Worm (Caenorhabditis elegans) whole organism, young adult: ENCODE measurements around the gene pfkb-1.2.

Source experiments
- B0261.1 ChIP-seq: sonication (generic microtip); optimal IDR thresholded peaks from 2 replicates; lab custom pipeline; 2016; ENCODE audit warnings: mild to moderate bottlenecking, missing genetic modification characterization, moderate library complexity, missing compliant biosample characterization
- B0336.3 ChIP-seq: fragments of 200-800 bp; sonication (Bioruptor generic); IDR thresholded peaks from 2 replicates; pipeline ENCODE4 v1.3.6; 2022; ENCODE audit warnings: missing genetic modification characterization, missing compliant biosample characterization
- F22D6.2 ChIP-seq: sonication (generic microtip); optimal IDR thresholded peaks from 2 replicates; lab custom pipeline; 2016; ENCODE audit warnings: mild to moderate bottlenecking, missing genetic modification characterization, missing compliant biosample characterization
- F39B2.1 ChIP-seq: fragments of 200-800 bp; sonication (Bioruptor generic); IDR thresholded peaks from 2 replicates; pipeline ENCODE4 v1.3.6; 2022; ENCODE audit warnings: missing genetic modification reagents, missing genetic modification characterization, missing compliant biosample characterization
- K12H6.12 ChIP-seq: fragments of 200-800 bp; sonication (Bioruptor generic); optimal IDR thresholded peaks from 2 replicates; lab custom pipeline; 2018; ENCODE audit warnings: mild to moderate bottlenecking, missing genetic modification characterization, missing compliant biosample characterization
- Y79H2A.3 ChIP-seq: fragments of 200-800 bp; sonication (Bioruptor generic); conservative IDR thresholded peaks from 2 replicates; pipeline ENCODE4 v1.3.6; 2022; ENCODE audit warnings: missing genetic modification reagents, missing genetic modification characterization, missing compliant biosample characterization
- Y95B8A.8 ChIP-seq: fragments of 200-800 bp; sonication (Bioruptor generic); IDR thresholded peaks from 2 replicates; pipeline ENCODE4 v1.3.6; 2022; ENCODE audit warnings: missing genetic modification reagents, missing genetic modification characterization, missing compliant biosample characterization
- ZK185.1 ChIP-seq: sonication (generic microtip); optimal IDR thresholded peaks from 2 replicates; lab custom pipeline; 2016; ENCODE audit warnings: mild to moderate bottlenecking, missing genetic modification characterization, missing compliant biosample characterization; ENCODE audit not compliant: poor library complexity, severe bottlenecking
- athp-1 ChIP-seq: sonication (generic microtip); optimal IDR thresholded peaks from 2 replicates; lab custom pipeline; 2017; ENCODE audit warnings: mild to moderate bottlenecking, missing genetic modification characterization, missing compliant biosample characterization
- attf-6 ChIP-seq: fragments of 200-800 bp; sonication (Bioruptor generic); IDR thresholded peaks from 2 replicates; pipeline ENCODE4 v1.3.6; 2022; ENCODE audit warnings: missing genetic modification reagents, missing genetic modification characterization, missing compliant biosample characterization
- cebp-1 ChIP-seq, 2 experiments: fragments of 200-800 bp in 1 of 2; sonication (Bioruptor generic) in 1 of 2; sonication (generic microtip) in 1 of 2; IDR thresholded peaks in 1 of 2; optimal IDR thresholded peaks in 1 of 2; 2 replicates each; pipeline versions ENCODE4 v1.3.6 to Lab custom; 2017 to 2022; ENCODE audit warnings: missing compliant biosample characterization in 2 of 2, missing genetic modification characterization in 2 of 2, mild to moderate bottlenecking in 1 of 2, missing genetic modification reagents in 1 of 2, moderate library complexity in 1 of 2
- ceh-100 ChIP-seq: fragments of 200-800 bp; sonication (Bioruptor generic); IDR thresholded peaks from 2 replicates; pipeline ENCODE4 v1.3.6; 2022; ENCODE audit warnings: missing genetic modification reagents, missing genetic modification characterization, missing compliant biosample characterization
- ceh-27 ChIP-seq: fragments of 200-800 bp; sonication (Bioruptor generic); optimal IDR thresholded peaks from 2 replicates; lab custom pipeline; 2018; ENCODE audit warnings: mild to moderate bottlenecking, missing genetic modification characterization, moderate library complexity, missing compliant biosample characterization
- ceh-79 ChIP-seq: sonication (generic microtip); optimal IDR thresholded peaks from 2 replicates; lab custom pipeline; 2017; ENCODE audit warnings: mild to moderate bottlenecking, missing genetic modification characterization, missing compliant biosample characterization
- ceh-91 ChIP-seq: fragments of 200-800 bp; sonication (Bioruptor generic); IDR thresholded peaks from 2 replicates; pipeline ENCODE4 v1.3.6; 2022; ENCODE audit warnings: missing genetic modification reagents, missing genetic modification characterization, missing compliant biosample characterization
- dpl-1 ChIP-seq: fragments of 150-350 bp; optimal IDR thresholded peaks from 2 replicates; lab custom pipeline; 2014; ENCODE audit warnings: missing biosample characterization, missing genetic modification reagents, missing genetic modification characterization
- egl-18 ChIP-seq: fragments of 200-800 bp; sonication (Bioruptor generic); IDR thresholded peaks from 2 replicates; pipeline ENCODE4 v1.3.6; 2022; ENCODE audit warnings: missing genetic modification reagents, missing genetic modification characterization, missing compliant biosample characterization
- egl-44 ChIP-seq: fragments of 200-800 bp; sonication (Bioruptor generic); IDR thresholded peaks from 2 replicates; pipeline ENCODE4 v1.3.6; 2022; ENCODE audit warnings: missing genetic modification reagents, missing genetic modification characterization, missing compliant biosample characterization
- egrh-3 ChIP-seq: fragments of 200-800 bp; sonication (Bioruptor generic); IDR thresholded peaks from 2 replicates; pipeline ENCODE4 v1.3.6; 2022; ENCODE audit warnings: missing genetic modification reagents, missing genetic modification characterization, missing compliant biosample characterization
- ekl-4 ChIP-seq: fragments of 200-800 bp; sonication (Bioruptor generic); IDR thresholded peaks from 2 replicates; pipeline ENCODE4 v1.3.6; 2022; ENCODE audit warnings: missing genetic modification reagents, missing genetic modification characterization, missing compliant biosample characterization
- ets-4 ChIP-seq: fragments of 200-800 bp; sonication (Bioruptor generic); optimal IDR thresholded peaks from 2 replicates; lab custom pipeline; 2018; ENCODE audit warnings: mild to moderate bottlenecking, missing genetic modification characterization, missing compliant biosample characterization
- fkh-3 ChIP-seq: sonication (generic microtip); optimal IDR thresholded peaks from 2 replicates; lab custom pipeline; 2016; ENCODE audit warnings: mild to moderate bottlenecking, missing genetic modification characterization, missing compliant biosample characterization
- hmg-1.2 ChIP-seq: fragments of 200-800 bp; sonication (Bioruptor generic); IDR thresholded peaks from 2 replicates; pipeline ENCODE4 v1.3.6; 2022; ENCODE audit warnings: missing genetic modification reagents, missing genetic modification characterization, missing compliant biosample characterization
- hsf-1 ChIP-seq: fragments of 200-800 bp; sonication (Bioruptor generic); IDR thresholded peaks from 2 replicates; pipeline ENCODE4 v1.3.6; 2022; ENCODE audit warnings: missing genetic modification reagents, missing genetic modification characterization, missing compliant biosample characterization
- lag-1 ChIP-seq: fragments of 200-800 bp; sonication (Bioruptor generic); IDR thresholded peaks from 2 replicates; pipeline ENCODE4 v1.3.6; 2022; ENCODE audit warnings: missing genetic modification reagents, missing genetic modification characterization, missing compliant biosample characterization
- lin-26 ChIP-seq: fragments of 200-800 bp; sonication (Bioruptor generic); IDR thresholded peaks from 2 replicates; pipeline ENCODE4 v1.3.6; 2022; ENCODE audit warnings: missing genetic modification reagents, missing genetic modification characterization, missing compliant biosample characterization
- lin-35 ChIP-seq, 3 experiments: fragments of 150-350 bp in 2 of 3; sonication (generic microtip) in 1 of 3; optimal IDR thresholded peaks; 2 replicates each; lab custom pipeline; 2014 to 2018; ENCODE audit warnings: missing biosample characterization in 3 of 3, missing genetic modification characterization in 3 of 3, missing genetic modification reagents in 3 of 3
- lsl-1 ChIP-seq: fragments of 200-800 bp; sonication (Bioruptor generic); optimal IDR thresholded peaks from 2 replicates; lab custom pipeline; 2018; ENCODE audit warnings: mild to moderate bottlenecking, missing genetic modification characterization, moderate library complexity, missing compliant biosample characterization
- madf-10 ChIP-seq: sonication (generic microtip); optimal IDR thresholded peaks from 2 replicates; lab custom pipeline; 2016; ENCODE audit warnings: mild to moderate bottlenecking, missing genetic modification characterization, missing compliant biosample characterization
- mel-28 ChIP-seq: sonication (generic microtip); optimal IDR thresholded peaks from 2 replicates; lab custom pipeline; 2016; ENCODE audit warnings: borderline replicate concordance, mild to moderate bottlenecking, missing genetic modification characterization, missing compliant biosample characterization
- nhr-120 ChIP-seq: fragments of 200-800 bp; sonication (Bioruptor generic); IDR thresholded peaks from 2 replicates; pipeline ENCODE4 v1.3.6; 2022; ENCODE audit warnings: missing genetic modification characterization, missing compliant biosample characterization
- nhr-179 ChIP-seq: sonication (generic microtip); optimal IDR thresholded peaks from 2 replicates; lab custom pipeline; 2016; ENCODE audit warnings: mild to moderate bottlenecking, missing genetic modification characterization, missing compliant biosample characterization
- nhr-27 ChIP-seq: fragments of 200-800 bp; sonication (Bioruptor generic); optimal IDR thresholded peaks from 2 replicates; lab custom pipeline; 2018; ENCODE audit warnings: mild to moderate bottlenecking, missing genetic modification characterization, moderate library complexity, missing compliant biosample characterization
- nhr-90 ChIP-seq: sonication (generic microtip); optimal IDR thresholded peaks from 2 replicates; lab custom pipeline; 2016; ENCODE audit warnings: missing genotype, mild to moderate bottlenecking, missing genetic modification characterization, missing compliant biosample characterization
- pha-4 ChIP-seq: fragments of 150-350 bp; sonication (generic microtip); optimal IDR thresholded peaks from 2 replicates; lab custom pipeline; 2014; ENCODE audit warnings: missing biosample characterization, missing genetic modification reagents, missing genetic modification characterization
- repo-1 ChIP-seq: sonication (generic microtip); optimal IDR thresholded peaks from 2 replicates; lab custom pipeline; 2017; ENCODE audit warnings: mild to moderate bottlenecking, missing genetic modification characterization, missing compliant biosample characterization
- rpc-1 ChIP-seq, 2 experiments: fragments of 150-350 bp in 1 of 2; sonication (generic microtip) in 1 of 2; optimal IDR thresholded peaks; 2 replicates each; lab custom pipeline; 2014 to 2018; ENCODE audit warnings: missing biosample characterization in 1 of 2, missing genetic modification characterization in 1 of 2, missing genetic modification reagents in 1 of 2, missing genotype in 1 of 2
- sdz-38 ChIP-seq: sonication (generic microtip); optimal IDR thresholded peaks from 2 replicates; lab custom pipeline; 2016; ENCODE audit warnings: missing genotype, missing genetic modification characterization, missing compliant biosample characterization
- snpc-1.3 ChIP-seq: sonication (generic microtip); optimal IDR thresholded peaks from 2 replicates; lab custom pipeline; 2017; ENCODE audit warnings: missing genetic modification characterization, mild to moderate bottlenecking, missing compliant biosample characterization, antibody characterized with exemption, moderate library complexity, missing genotype, missing genetic modification reagents; ENCODE audit not compliant: insufficient read depth
- snpc-3.4 ChIP-seq: sonication (generic microtip); optimal IDR thresholded peaks from 2 replicates; lab custom pipeline; 2017; ENCODE audit warnings: missing genetic modification characterization, mild to moderate bottlenecking, missing compliant biosample characterization, antibody characterized with exemption, moderate library complexity, missing genotype, missing genetic modification reagents
- snpc-4 ChIP-seq, 5 experiments: fragments of 150-350 bp in 1 of 5; sonication (generic microtip) in 4 of 5; optimal IDR thresholded peaks; 2 replicates each; lab custom pipeline; 2014 to 2018; ENCODE audit warnings: missing genetic modification characterization in 5 of 5, missing biosample characterization in 3 of 5, antibody characterized with exemption in 2 of 5, mild to moderate bottlenecking in 2 of 5, missing compliant biosample characterization in 2 of 5, missing genotype in 2 of 5, moderate library complexity in 2 of 5, missing genetic modification reagents in 1 of 5
- unc-62 ChIP-seq: fragments of 150-350 bp; optimal IDR thresholded peaks from 2 replicates; lab custom pipeline; 2014; ENCODE audit warnings: missing biosample characterization, missing genetic modification reagents, missing genetic modification characterization
- zfh-2 ChIP-seq: fragments of 200-800 bp; sonication (Bioruptor generic); conservative IDR thresholded peaks from 2 replicates; pipeline ENCODE4 v1.3.6; 2022; ENCODE audit warnings: missing genetic modification reagents, missing genetic modification characterization, missing compliant biosample characterization
- ztf-18 ChIP-seq: sonication (generic microtip); optimal IDR thresholded peaks from 2 replicates; lab custom pipeline; 2016; ENCODE audit warnings: missing genotype, mild to moderate bottlenecking, missing genetic modification characterization, missing compliant biosample characterization
- ztf-25 ChIP-seq: fragments of 200-800 bp; sonication (Bioruptor generic); IDR thresholded peaks from 2 replicates; pipeline ENCODE4 v1.3.6; 2022; ENCODE audit warnings: missing genetic modification reagents, missing genetic modification characterization, missing compliant biosample characterization

Gene pfkb-1.2

ce11 chrIV:5970526-5970925, 28.8 kb downstream of the pfkb-1.2 start:
- TF ChIP-seq hmg-1.2: 0 out of 2 replicates have a peak, but pooled peaks have one; percentile 6
- TF ChIP-seq lin-35 (GFP tag; optimal IDR thresholded peaks at IDR 0.05; lab: Kevin White, UChicago): no peak
- no peak for TF ChIP-seq repo-1 (tag; lab: Kevin White, UChicago)
- TF ChIP-seq, all 124 proteins: peak for 1

- TF ChIP-seq egrh-3 (GFP tag; lab: Robert Waterston, UW) (no peak), ceh-91 (no peak), ztf-25 (GFP tag; lab: Robert Waterston, UW) (no peak), F22D6.2 (tag; lab: Kevin White, UChicago) (no peak), nhr-179 (tag; lab: Kevin White, UChicago) (no peak), snpc-1.3 (tag; lab: Kevin White, UChicago) (no peak), ceh-100 (GFP tag; lab: Robert Waterston, UW) (no peak), repo-1 (tag; lab: Kevin White, UChicago) (no peak), attf-6 (GFP tag; lab: Robert Waterston, UW) (no peak), ceh-79 (tag; lab: Kevin White, UChicago) (no peak), F39B2.1 (GFP tag; lab: Robert Waterston, UW) (no peak), snpc-4 (GFP tag; optimal IDR thresholded peaks at IDR 0.05; lab: Kevin White, UChicago) (no peak), snpc-4 (tag; optimal IDR thresholded peaks at IDR 0.05; lab: Kevin White, UChicago) (no peak), ztf-18 (tag; lab: Kevin White, UChicago) (no peak), fkh-3 (tag; lab: Kevin White, UChicago) (no peak), cebp-1 (GFP tag; IDR thresholded peaks at IDR 0.05; lab: Robert Waterston, UW) (no peak), cebp-1 (tag; optimal IDR thresholded peaks at IDR 0.05; lab: Kevin White, UChicago) (peak; percentile 42), ZK185.1 (tag; lab: Kevin White, UChicago) (no peak), madf-10 (tag; lab: Kevin White, UChicago) (no peak), zfh-2 (GFP tag; lab: Robert Waterston, UW) (peak; percentile 80), hsf-1 (GFP tag; lab: Robert Waterston, UW) (no peak), athp-1 (tag; lab: Kevin White, UChicago) (no peak), sdz-38 (tag; lab: Kevin White, UChicago) (no peak), snpc-3.4 (tag; lab: Kevin White, UChicago) (no peak), ceh-27 (peak; percentile 57), rpc-1 (optimal IDR thresholded peaks at IDR 0.05; lab: Kevin White, UChicago) (no peak), rpc-1 (tag; optimal IDR thresholded peaks at IDR 0.05; lab: Kevin White, UChicago) (no peak), B0261.1 (tag; lab: Kevin White, UChicago) (no peak), pha-4 (tag; lab: Kevin White, UChicago) (no peak), mel-28 (tag; lab: Kevin White, UChicago) (no peak), egl-18 (GFP tag; lab: Robert Waterston, UW) (no peak), dpl-1 (GFP tag; lab: Kevin White, UChicago) (no peak), Y79H2A.3 (no peak), nhr-120 (GFP tag; lab: Robert Waterston, UW) (no peak), nhr-27 (tag; lab: Kevin White, UChicago) (no peak), ets-4 (no peak), nhr-90 (no peak), K12H6.12 (tag; lab: Kevin White, UChicago) (peak; percentile 5), Y95B8A.8 (no peak), lin-26 (GFP tag; lab: Robert Waterston, UW) (no peak), unc-62 (GFP tag; lab: Kevin White, UChicago) (no peak), hmg-1.2 (peak; percentile 62), ekl-4 (GFP tag; lab: Robert Waterston, UW) (0 out of 2 replicates have a peak, but pooled peaks have one; percentile 42), lsl-1 (GFP tag; lab: Kevin White, UChicago) (no peak), egl-44 (GFP tag; lab: Robert Waterston, UW) (no peak), lag-1 (GFP tag; lab: Robert Waterston, UW) (no peak), B0336.3 (GFP tag; lab: Robert Waterston, UW) (no peak)
- TF ChIP-seq, all 124 proteins: peak for 6
These were observed 32.3 kb downstream of the pfkb-1.2 start for ce11 chrIV:5973947-5974495.
